Fruit fly (Drosophila melanogaster): ENCODE measurements around the gene Ack.
A peak's percentile ranks its signal among the peaks of the same experiment; 100 is the strongest.

The Ack gene

DNA sequence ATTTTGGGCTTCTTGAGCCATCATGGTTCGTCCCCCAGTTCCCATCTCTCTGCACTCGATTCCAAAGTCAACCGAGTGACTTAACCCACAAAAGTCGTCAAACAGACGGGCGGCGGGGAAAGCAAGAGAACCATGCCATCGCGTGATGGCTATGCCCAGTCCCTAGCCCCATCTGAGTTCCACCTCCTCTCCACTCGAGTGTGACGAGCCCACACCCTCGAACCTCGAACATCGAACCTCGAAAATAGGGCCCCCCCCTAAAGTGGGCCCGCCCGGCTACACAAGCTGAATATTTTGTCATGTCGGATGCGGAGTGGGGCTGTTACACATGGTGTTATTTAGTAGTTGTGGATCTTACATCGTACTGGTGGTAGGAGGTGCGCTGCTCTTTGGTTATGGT lies 11.4 kb upstream of the Ack start:
- TF ChIP-seq CG34406 (GFP tag; optimal IDR thresholded peaks at IDR 0.05) (no peak), CG8319 (GFP tag; optimal IDR thresholded peaks at IDR 0.05) (no peak), esn (GFP tag; optimal IDR thresholded peaks at IDR 0.05) (no peak), ss (GFP tag; optimal IDR thresholded peaks at IDR 0.05) (peak in 1 of 2 experiments; percentile 96), salr (GFP tag; optimal IDR thresholded peaks at IDR 0.05) (no peak), CG11902 (GFP tag; optimal IDR thresholded peaks at IDR 0.05) (no peak), CG6808 (GFP tag; optimal IDR thresholded peaks at IDR 0.05) (no peak)

DNA sequence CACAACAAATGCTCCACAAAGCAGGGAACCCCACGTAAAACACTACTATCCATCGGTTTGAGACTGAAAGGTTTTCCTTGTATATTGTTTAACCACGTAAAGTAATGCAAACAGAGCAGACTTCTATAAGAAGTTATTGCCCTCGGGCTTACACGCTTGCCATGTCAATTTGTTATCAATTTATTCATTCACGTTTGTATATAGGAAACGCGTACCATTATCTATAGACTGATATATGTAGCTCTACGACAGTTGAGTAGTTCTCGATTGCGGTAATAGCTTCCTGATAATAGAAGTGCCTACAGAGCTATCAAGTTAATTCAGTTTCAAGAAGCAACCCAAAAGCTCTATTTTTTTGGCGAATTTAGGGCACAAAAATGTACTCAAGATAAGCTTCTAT lies 8.8 kb upstream of the Ack start:
- TF ChIP-seq ss (GFP tag; optimal IDR thresholded peaks at IDR 0.05): no peak
- no peak for TF ChIP-seq vri (GFP tag; optimal IDR thresholded peaks at IDR 0.05)
- no peak for TF ChIP-seq CG10631 (GFP tag; optimal IDR thresholded peaks at IDR 0.05)
- TF ChIP-seq acj6 (GFP tag; optimal IDR thresholded peaks at IDR 0.05): no peak
- no peak for TF ChIP-seq Met (GFP tag; optimal IDR thresholded peaks at IDR 0.05)
- TF ChIP-seq svp (GFP tag): peak; percentile 4
- no peak for TF ChIP-seq CG6808 (GFP tag; optimal IDR thresholded peaks at IDR 0.05)
- no peak for TF ChIP-seq pdm3 (GFP tag; optimal IDR thresholded peaks at IDR 0.05)
- TF ChIP-seq fkh (GFP tag; optimal IDR thresholded peaks at IDR 0.05): peak; percentile 36
- TF ChIP-seq Hr38 (GFP tag; optimal IDR thresholded peaks at IDR 0.05): no peak

- peak; percentile 67 for TF ChIP-seq dsx (GFP tag; optimal IDR thresholded peaks at IDR 0.05; ENCODE audit: poor library complexity, severe bottlenecking)
- peak; percentile 19 for TF ChIP-seq fd85E (GFP tag; optimal IDR thresholded peaks at IDR 0.05)
- TF ChIP-seq CG31627 (GFP tag; optimal IDR thresholded peaks at IDR 0.05): no peak
- TF ChIP-seq pdm3 (GFP tag; optimal IDR thresholded peaks at IDR 0.05): no peak
- no peak for TF ChIP-seq CG10669 (GFP tag; optimal IDR thresholded peaks at IDR 0.05)
- TF ChIP-seq CG4318 (GFP tag; optimal IDR thresholded peaks at IDR 0.05): no peak
- TF ChIP-seq CG8319 (GFP tag; optimal IDR thresholded peaks at IDR 0.05): no peak
- TF ChIP-seq CG11294 (GFP tag; IDR thresholded peaks at IDR 0.05): no peak
- TF ChIP-seq eg (GFP tag; IDR thresholded peaks at IDR 0.05): 0 out of 3 replicates have a peak, but pooled peaks have one; percentile 31
- peak; percentile 44 for TF ChIP-seq CG3919 (GFP tag; optimal IDR thresholded peaks at IDR 0.05)
- peak; percentile 8 for TF ChIP-seq esn (GFP tag; optimal IDR thresholded peaks at IDR 0.05)
- TF ChIP-seq CG15336 (GFP tag; IDR thresholded peaks at IDR 0.05): peak; percentile 58; the same call in 1 of the 2 replicates
- peak; percentile 57 for TF ChIP-seq CG16779 (tag; optimal IDR thresholded peaks at IDR 0.05)
- peak; percentile 64; the same call in 2 of the 3 replicates for TF ChIP-seq CG6163 (GFP tag; IDR thresholded peaks at IDR 0.05)
- TF ChIP-seq Hr4 (GFP tag; optimal IDR thresholded peaks at IDR 0.05): no peak
- no peak for TF ChIP-seq CG8632 (GFP tag; optimal IDR thresholded peaks at IDR 0.05)
- no peak for TF ChIP-seq Eip93F (GFP tag; optimal IDR thresholded peaks at IDR 0.05)
- TF ChIP-seq CG11902 (GFP tag; optimal IDR thresholded peaks at IDR 0.05): no peak
- TF ChIP-seq salr (GFP tag; optimal IDR thresholded peaks at IDR 0.05): no peak
- TF ChIP-seq CG6854 (GFP tag; optimal IDR thresholded peaks at IDR 0.05): peak; percentile 70
- peak; percentile 1 for TF ChIP-seq topi (GFP tag; optimal IDR thresholded peaks at IDR 0.05)
- no peak for TF ChIP-seq Ets21C (GFP tag; optimal IDR thresholded peaks at IDR 0.05)
- TF ChIP-seq Sox14 (GFP tag; optimal IDR thresholded peaks at IDR 0.05): peak; percentile 33
- peak; percentile 33; the same call in 2 of the 3 replicates for TF ChIP-seq CG8119 (GFP tag; IDR thresholded peaks at IDR 0.05)
- peak; percentile 33 for TF ChIP-seq Eip75B (GFP tag; optimal IDR thresholded peaks at IDR 0.05)
- TF ChIP-seq achi (GFP tag; optimal IDR thresholded peaks at IDR 0.05): no peak
- TF ChIP-seq fkh (GFP tag; optimal IDR thresholded peaks at IDR 0.05): peak; percentile 20
- peak; percentile 77 for TF ChIP-seq svp (GFP tag)
- TF ChIP-seq Gug (GFP tag; IDR thresholded peaks at IDR 0.05): no peak
- peak; percentile 22 for TF ChIP-seq CG6276 (GFP tag; optimal IDR thresholded peaks at IDR 0.05)
- peak; percentile 37 for TF ChIP-seq Lpt (GFP tag; optimal IDR thresholded peaks at IDR 0.05)
- no peak for TF ChIP-seq CG3032 (tag; optimal IDR thresholded peaks at IDR 0.05)
- TF ChIP-seq Met (GFP tag; optimal IDR thresholded peaks at IDR 0.05): no peak
- no peak for TF ChIP-seq Blimp-1 (GFP tag; optimal IDR thresholded peaks at IDR 0.05)
- peak; percentile 76 for TF ChIP-seq Eip78C (GFP tag)
- TF ChIP-seq dac (GFP tag; optimal IDR thresholded peaks at IDR 0.05): no peak
- peak; percentile 15 for TF ChIP-seq Sox102F (GFP tag; optimal IDR thresholded peaks at IDR 0.05)
- no peak for TF ChIP-seq lz (GFP tag; optimal IDR thresholded peaks at IDR 0.05)
- peak; percentile 2 for TF ChIP-seq Ets96B (tag; optimal IDR thresholded peaks at IDR 0.05)
Measured at dm6 chr3L:4102496-4103257, 5.3 kb upstream of the Ack start, which contains the start of gene CG14995. Gene CG14995 (minus strand): TSS chr3L:4103256.
